Worm (Caenorhabditis elegans) whole organism, L3 larva: Measurements from ENCODE around the gene C01G6.4.

Source experiments
- R02D3.7 ChIP-seq: fragments of 150-350 bp; optimal IDR thresholded peaks from 2 replicates; lab custom pipeline; 2014; ENCODE audit warnings: missing biosample characterization, missing genetic modification characterization
- ZK546.5 ChIP-seq: sonication (generic microtip); optimal IDR thresholded peaks from 2 replicates; lab custom pipeline; 2017; ENCODE audit warnings: missing biosample characterization, missing genetic modification characterization
- aly-2 ChIP-seq: fragments of 150-350 bp; optimal IDR thresholded peaks from 2 replicates; lab custom pipeline; 2014; ENCODE audit warnings: missing biosample characterization, missing genetic modification characterization
- ama-1 ChIP-seq: fragments of 150-350 bp; optimal IDR thresholded peaks from 2 replicates; lab custom pipeline; 2018
- ceh-16 ChIP-seq: sonication (generic microtip); optimal IDR thresholded peaks from 2 replicates; lab custom pipeline; 2017; ENCODE audit warnings: missing biosample characterization, missing genetic modification characterization
- ceh-28 ChIP-seq: fragments of 150-350 bp; optimal IDR thresholded peaks from 2 replicates; lab custom pipeline; 2014; ENCODE audit warnings: missing biosample characterization, missing genetic modification reagents, missing genetic modification characterization
- ceh-9 ChIP-seq: sonication (generic microtip); optimal IDR thresholded peaks from 2 replicates; lab custom pipeline; 2018; ENCODE audit warnings: missing biosample characterization, missing genetic modification characterization
- daf-12 ChIP-seq: fragments of 150-350 bp; optimal IDR thresholded peaks from 2 replicates; lab custom pipeline; 2014; ENCODE audit warnings: missing biosample characterization, missing genetic modification reagents, missing genetic modification characterization
- egl-27 ChIP-seq: sonication (generic microtip); optimal IDR thresholded peaks from 4 replicates; lab custom pipeline; 2017; ENCODE audit warnings: missing biosample characterization, missing genetic modification reagents, missing genetic modification characterization
- egl-5 ChIP-seq: fragments of 150-350 bp; optimal IDR thresholded peaks from 2 replicates; lab custom pipeline; 2017; ENCODE audit warnings: missing biosample characterization, missing genetic modification reagents, missing genetic modification characterization, inconsistent platforms
- elt-1 ChIP-seq: fragments of 150-350 bp; optimal IDR thresholded peaks from 2 replicates; lab custom pipeline; 2014; ENCODE audit warnings: missing biosample characterization, missing genetic modification characterization
- elt-2 ChIP-seq: sonication (generic microtip); optimal IDR thresholded peaks from 2 replicates; lab custom pipeline; 2016; ENCODE audit warnings: missing genetic modification reagents, mild to moderate bottlenecking, missing genetic modification characterization, missing compliant biosample characterization
- elt-3 ChIP-seq, 3 experiments: fragments of 150-350 bp in 1 of 3; sonication (generic microtip) in 2 of 3; optimal IDR thresholded peaks; 2 replicates in 2 of 3; 4 replicates in 1 of 3; lab custom pipeline; 2014 to 2017; ENCODE audit warnings: missing biosample characterization in 3 of 3, missing genetic modification characterization in 3 of 3
- eor-1 ChIP-seq, 2 experiments: fragments of 150-350 bp; optimal IDR thresholded peaks; 2 replicates each; lab custom pipeline; 2014 to 2018; ENCODE audit warnings: missing biosample characterization in 2 of 2, missing genetic modification characterization in 2 of 2
- fkh-2 ChIP-seq: fragments of 150-350 bp; optimal IDR thresholded peaks from 2 replicates; lab custom pipeline; 2014; ENCODE audit warnings: missing biosample characterization, missing genetic modification reagents, missing genetic modification characterization
- fos-1 ChIP-seq: fragments of 150-350 bp; optimal IDR thresholded peaks from 2 replicates; lab custom pipeline; 2014; ENCODE audit warnings: missing biosample characterization, missing genetic modification characterization
- jun-1 ChIP-seq: fragments of 150-350 bp; optimal IDR thresholded peaks from 2 replicates; lab custom pipeline; 2014; ENCODE audit warnings: missing biosample characterization, missing genetic modification reagents, missing genetic modification characterization
- lin-15B ChIP-seq: fragments of 150-350 bp; optimal IDR thresholded peaks from 2 replicates; lab custom pipeline; 2014; ENCODE audit warnings: missing biosample characterization, missing genetic modification characterization
- lin-39 ChIP-seq: fragments of 150-350 bp; optimal IDR thresholded peaks from 2 replicates; lab custom pipeline; 2018; ENCODE audit warnings: missing biosample characterization, missing genetic modification reagents, missing genetic modification characterization
- lsy-12 ChIP-seq: sonication (generic microtip); optimal IDR thresholded peaks from 2 replicates; lab custom pipeline; 2016; ENCODE audit warnings: mild to moderate bottlenecking, missing genetic modification characterization, missing compliant biosample characterization
- mdl-1 ChIP-seq: fragments of 150-350 bp; optimal IDR thresholded peaks from 2 replicates; lab custom pipeline; 2014; ENCODE audit warnings: missing biosample characterization, missing genetic modification characterization
- mml-1 ChIP-seq: fragments of 150-350 bp; sonication (generic microtip); optimal IDR thresholded peaks from 3 replicates; lab custom pipeline; 2014; ENCODE audit warnings: missing biosample characterization, missing genetic modification characterization
- nfya-1 ChIP-seq: sonication (generic microtip); optimal IDR thresholded peaks from 2 replicates; lab custom pipeline; 2017; ENCODE audit warnings: missing genetic modification characterization, mild to moderate bottlenecking, missing compliant biosample characterization, antibody characterized with exemption, moderate library complexity; ENCODE audit not compliant: insufficient read depth
- nhr-11 ChIP-seq: fragments of 150-350 bp; optimal IDR thresholded peaks from 2 replicates; lab custom pipeline; 2014; ENCODE audit warnings: missing biosample characterization, missing genetic modification characterization
- nhr-23 ChIP-seq: fragments of 150-350 bp; optimal IDR thresholded peaks from 2 replicates; lab custom pipeline; 2014; ENCODE audit warnings: missing biosample characterization, missing genetic modification reagents, missing genetic modification characterization
- nhr-237 ChIP-seq: fragments of 150-350 bp; optimal IDR thresholded peaks from 2 replicates; lab custom pipeline; 2014; ENCODE audit warnings: missing biosample characterization, missing genetic modification characterization
- nhr-25 ChIP-seq: sonication (generic microtip); optimal IDR thresholded peaks from 2 replicates; lab custom pipeline; 2017; ENCODE audit warnings: missing biosample characterization, missing genetic modification characterization
- nhr-28 ChIP-seq: fragments of 150-350 bp; optimal IDR thresholded peaks from 2 replicates; lab custom pipeline; 2014; ENCODE audit warnings: missing biosample characterization, missing genetic modification characterization
- nhr-43 ChIP-seq: sonication (generic microtip); optimal IDR thresholded peaks from 2 replicates; lab custom pipeline; 2016; ENCODE audit warnings: mild to moderate bottlenecking, missing genetic modification characterization, missing compliant biosample characterization; ENCODE audit not compliant: poor library complexity, severe bottlenecking
- nhr-76 ChIP-seq: fragments of 150-350 bp; sonication (generic microtip); optimal IDR thresholded peaks from 5 replicates; lab custom pipeline; 2014; ENCODE audit warnings: missing biosample characterization, missing genetic modification characterization
- nhr-77 ChIP-seq: fragments of 150-350 bp; optimal IDR thresholded peaks from 2 replicates; lab custom pipeline; 2014; ENCODE audit warnings: missing biosample characterization, missing genetic modification characterization
- pha-4 ChIP-seq: fragments of 150-350 bp; optimal IDR thresholded peaks from 2 replicates; lab custom pipeline; 2014; ENCODE audit warnings: missing biosample characterization, missing genetic modification reagents, missing genetic modification characterization
- pqm-1 ChIP-seq: fragments of 150-350 bp; optimal IDR thresholded peaks from 2 replicates; lab custom pipeline; 2017; ENCODE audit warnings: missing biosample characterization, missing genetic modification characterization, inconsistent platforms
- sea-2 ChIP-seq: fragments of 150-350 bp; sonication (generic microtip); optimal IDR thresholded peaks from 4 replicates; lab custom pipeline; 2014; ENCODE audit warnings: missing biosample characterization, missing genetic modification reagents, missing genetic modification characterization
- skn-1 ChIP-seq: fragments of 150-350 bp; optimal IDR thresholded peaks from 2 replicates; lab custom pipeline; 2014; ENCODE audit warnings: missing biosample characterization, missing genetic modification characterization
- snpc-4 ChIP-seq: fragments of 150-350 bp; optimal IDR thresholded peaks from 2 replicates; lab custom pipeline; 2014; ENCODE audit warnings: missing biosample characterization, missing genetic modification characterization
- tbx-2 ChIP-seq: sonication (generic microtip); optimal IDR thresholded peaks from 2 replicates; lab custom pipeline; 2016; ENCODE audit warnings: mild to moderate bottlenecking, missing genetic modification characterization, missing compliant biosample characterization
- unc-62 ChIP-seq: fragments of 150-350 bp; sonication (generic microtip); optimal IDR thresholded peaks from 4 replicates; lab custom pipeline; 2014; ENCODE audit warnings: missing biosample characterization, missing genetic modification reagents, missing genetic modification characterization
- zag-1 ChIP-seq: fragments of 150-350 bp; optimal IDR thresholded peaks from 2 replicates; lab custom pipeline; 2014; ENCODE audit warnings: missing biosample characterization, missing genetic modification characterization
- ztf-4 ChIP-seq: fragments of 150-350 bp; optimal IDR thresholded peaks from 2 replicates; lab custom pipeline; 2014; ENCODE audit warnings: missing biosample characterization, missing genetic modification characterization

Gene C01G6.4

ce11 chrII:9285171-9286025 is 12.6 kb upstream of the C01G6.4 start, which contains the start of gene mtrr-1 (continued):
- TF ChIP-seq unc-62 (GFP tag; lab: Kevin White, UChicago), result no peak
- TF ChIP-seq sea-2 (GFP tag; lab: Kevin White, UChicago), result no peak
- TF ChIP-seq nhr-25 (tag; lab: Kevin White, UChicago), result peak; percentile 38
- no peak for TF ChIP-seq zag-1 (tag; lab: Kevin White, UChicago)

ce11 chrII:9284358-9285170 is 11.7 kb upstream of the C01G6.4 start:
- TF ChIP-seq elt-2 (tag; lab: Kevin White, UChicago), result peak; percentile 19
- TF ChIP-seq nhr-237 (tag; lab: Kevin White, UChicago), result no peak
- TF ChIP-seq ztf-4 (tag; lab: Kevin White, UChicago), result peak; percentile 34
- peak; percentile 19 for TF ChIP-seq nhr-25 (tag; lab: Kevin White, UChicago)
- TF ChIP-seq tbx-2 (tag; lab: Kevin White, UChicago), result no peak
- TF ChIP-seq nfya-1 (tag; lab: Kevin White, UChicago), result peak; percentile 81
- peak; percentile 71 for TF ChIP-seq pha-4
- peak; percentile 7 for TF ChIP-seq nhr-76 (tag; lab: Kevin White, UChicago)
- no peak for TF ChIP-seq nhr-11 (tag; lab: Kevin White, UChicago)
- peak; percentile 19 for TF ChIP-seq ama-1 (lab: Kevin White, UChicago)
- peak; percentile 72 for TF ChIP-seq pqm-1 (tag; lab: Kevin White, UChicago)
- TF ChIP-seq, all 47 proteins: peak for 8

ce11 chrII:9283668-9284357 is 11.0 kb upstream of the C01G6.4 start:
- TF ChIP-seq eor-1 (tag; optimal IDR thresholded peaks at IDR 0.05; lab: Kevin White, UChicago), result no peak
- no peak for TF ChIP-seq daf-12 (tag; lab: Kevin White, UChicago)
- no peak for TF ChIP-seq fkh-2 (tag; lab: Kevin White, UChicago)
- TF ChIP-seq ZK546.5 (tag; lab: Kevin White, UChicago), result no peak
- peak; percentile 62 for TF ChIP-seq nhr-25 (tag; lab: Kevin White, UChicago)
- TF ChIP-seq egl-27, result peak; percentile 29
- peak; percentile 29 for TF ChIP-seq mml-1
- TF ChIP-seq nhr-77 (tag; lab: Kevin White, UChicago), result no peak
- TF ChIP-seq nhr-11 (tag; lab: Kevin White, UChicago), result peak; percentile 8
- TF ChIP-seq pha-4, result peak; percentile 82
- no peak for TF ChIP-seq ztf-4 (tag; lab: Kevin White, UChicago)
- no peak for TF ChIP-seq ceh-16 (tag; lab: Kevin White, UChicago)
- TF ChIP-seq ceh-9 (tag; lab: Kevin White, UChicago), result no peak
- TF ChIP-seq unc-62 (GFP tag; lab: Kevin White, UChicago), result no peak
- TF ChIP-seq nhr-76 (tag; lab: Kevin White, UChicago), result no peak
- no peak for TF ChIP-seq zag-1 (tag; lab: Kevin White, UChicago)
- peak; percentile 84 for TF ChIP-seq nhr-23 (tag; lab: Kevin White, UChicago)
- peak; percentile 32 for TF ChIP-seq elt-1
- TF ChIP-seq snpc-4 (tag; lab: Kevin White, UChicago), result no peak
- peak; percentile 75 for TF ChIP-seq pqm-1 (tag; lab: Kevin White, UChicago)
- TF ChIP-seq fos-1 (tag; lab: Kevin White, UChicago), result peak; percentile 74
- TF ChIP-seq skn-1, result peak; percentile 70
- peak; percentile 89 for TF ChIP-seq elt-2 (tag; lab: Kevin White, UChicago)
- TF ChIP-seq tbx-2 (tag; lab: Kevin White, UChicago), result no peak
- TF ChIP-seq nfya-1 (tag; lab: Kevin White, UChicago), result peak; percentile 69
- TF ChIP-seq nhr-237 (tag; lab: Kevin White, UChicago), result no peak
- no peak for TF ChIP-seq R02D3.7 (tag; lab: Kevin White, UChicago)
- peak in 1 of 3 experiments; percentile 51 for TF ChIP-seq elt-3 (tag; optimal IDR thresholded peaks at IDR 0.05; lab: Kevin White, UChicago)
- TF ChIP-seq nhr-28, result no peak
- TF ChIP-seq lin-39 (tag; lab: Kevin White, UChicago), result peak; percentile 51
- TF ChIP-seq jun-1 (tag; lab: Kevin White, UChicago), result peak; percentile 72
- no peak for TF ChIP-seq lin-15B (tag; lab: Kevin White, UChicago)
- TF ChIP-seq ama-1 (lab: Kevin White, UChicago), result peak; percentile 24
- TF ChIP-seq egl-5 (tag; lab: Kevin White, UChicago), result peak; percentile 42
- TF ChIP-seq lsy-12 (tag; lab: Kevin White, UChicago), result peak; percentile 54
- TF ChIP-seq mdl-1 (tag; lab: Kevin White, UChicago), result peak; percentile 82
- TF ChIP-seq aly-2, result no peak
- peak; percentile 71 for TF ChIP-seq ceh-28
- peak; percentile 90 for TF ChIP-seq nhr-43
